Fruit fly (Drosophila melanogaster): ENCODE measurements around the gene Coq6.

Gene Coq6

dm6 chr2L:5520757-5521156 lies 11.3 kb downstream of the Coq6 start (continued):
- TF ChIP-seq HmgZ (tag; optimal IDR thresholded peaks at IDR 0.05) (no peak), exex (tag; optimal IDR thresholded peaks at IDR 0.05) (peak; percentile 33), Doc3 (GFP tag; IDR thresholded peaks at IDR 0.05; ENCODE audit: partially characterized antibody) (no peak)

- TF ChIP-seq esg (GFP tag; conservative IDR thresholded peaks at IDR 0.05) (no peak), CG30403 (GFP tag; optimal IDR thresholded peaks at IDR 0.05) (peak; percentile 70), CG6654 (GFP tag; optimal IDR thresholded peaks at IDR 0.05) (no peak), ara (GFP tag; IDR thresholded peaks at IDR 0.05) (no peak), CG6854 (GFP tag; optimal IDR thresholded peaks at IDR 0.05) (no peak), CG13775 (GFP tag; optimal IDR thresholded peaks at IDR 0.05) (peak; percentile 47), Hsf (GFP tag; optimal IDR thresholded peaks at IDR 0.05) (peak; percentile 24), HLHmδ (GFP tag; optimal IDR thresholded peaks at IDR 0.05) (no peak), CG32772 (GFP tag; IDR thresholded peaks at IDR 0.05) (no peak), Stat92E (GFP tag; optimal IDR thresholded peaks at IDR 0.05) (peak in 1 of 3 experiments; percentile 24), CG12104 (GFP tag; optimal IDR thresholded peaks at IDR 0.05) (peak; percentile 60), Nf-YC (tag; optimal IDR thresholded peaks at IDR 0.05) (peak; percentile 65), CG1832 (GFP tag; optimal IDR thresholded peaks at IDR 0.05) (no peak), Meics (GFP tag; optimal IDR thresholded peaks at IDR 0.05) (peak; percentile 16), bbx (GFP tag; IDR thresholded peaks at IDR 0.05; ENCODE audit: partially characterized antibody) (no peak), pita (GFP tag; optimal IDR thresholded peaks at IDR 0.05) (no peak), CG9437 (GFP tag; optimal IDR thresholded peaks at IDR 0.05) (peak; percentile 98), CG17568 (GFP tag; optimal IDR thresholded peaks at IDR 0.05) (no peak), HLH3B (GFP tag; IDR thresholded peaks at IDR 0.05) (no peak), chm (GFP tag; IDR thresholded peaks at IDR 0.05) (0 out of 2 replicates have a peak, but pooled peaks have one; percentile 33), Sin3A (optimal IDR thresholded peaks at IDR 0.05) (peak; percentile 81), prd (optimal IDR thresholded peaks at IDR 0.05) (no peak), prd (GFP tag; IDR thresholded peaks at IDR 0.05) (peak; percentile 27; the same call in 1 of the 3 replicates), CG4404 (GFP tag; IDR thresholded peaks at IDR 0.05) (peak; percentile 20; the same call in 1 of the 2 replicates), Hr3 (GFP tag; optimal IDR thresholded peaks at IDR 0.05) (peak; percentile 21), psq (GFP tag; optimal IDR thresholded peaks at IDR 0.05) (no peak), CG11247 (GFP tag; IDR thresholded peaks at IDR 0.05) (no peak), sqz (GFP tag; optimal IDR thresholded peaks at IDR 0.05) (peak; percentile 65), Med (GFP tag) (peak; percentile 45), dmrt11E (tag; optimal IDR thresholded peaks at IDR 0.05) (peak; percentile 9), fd102C (GFP tag; optimal IDR thresholded peaks at IDR 0.05) (no peak), vnd (GFP tag; IDR thresholded peaks at IDR 0.05; ENCODE audit: partially characterized antibody) (no peak), CG32532 (GFP tag; IDR thresholded peaks at IDR 0.05) (0 out of 2 replicates have a peak, but pooled peaks have one; percentile 30), sd (tag; optimal IDR thresholded peaks at IDR 0.05) (peak; percentile 59), kah (GFP tag; optimal IDR thresholded peaks at IDR 0.05) (no peak), fd96Cb (tag; optimal IDR thresholded peaks at IDR 0.05) (peak; percentile 11), HLH54F (GFP tag; optimal IDR thresholded peaks at IDR 0.05) (peak; percentile 31), CG31224 (GFP tag; IDR thresholded peaks at IDR 0.05) (no peak), lilli (GFP tag; optimal IDR thresholded peaks at IDR 0.05) (peak; percentile 41), CG2199 (GFP tag; IDR thresholded peaks at IDR 0.05) (no peak), Xbp1 (GFP tag; optimal IDR thresholded peaks at IDR 0.05) (peak; percentile 60), TFAM (GFP tag; optimal IDR thresholded peaks at IDR 0.05) (no peak), Aef1 (GFP tag; IDR thresholded peaks at IDR 0.05) (no peak), Eip74EF (GFP tag; optimal IDR thresholded peaks at IDR 0.05) (no peak), z (GFP tag; IDR thresholded peaks at IDR 0.05) (no peak), Mrtf (GFP tag; IDR thresholded peaks at IDR 0.05) (no peak)
Observed at dm6 chr2L:5519846-5520384, 12.1 kb downstream of the Coq6 start, which contains the start of the genes CG7382 and cl. CG7382 (minus strand) TSS chr2L:5519896. cl (plus strand) TSS chr2L:5520135.

Measured in whole organism, embryonic.